Fruit fly (Drosophila melanogaster) whole organism, embryonic: ENCODE data around the gene mRpS10.
A peak's percentile ranks its signal among the peaks of the same experiment; 100 is the strongest.

ENCODE experiments used
- Adf1 ChIP-seq: fragments of 200-800 bp; sonication (Bioruptor generic); IDR thresholded peaks from 2 replicates; pipeline ENCODE4 v1.3.6; 2022; ENCODE audit warnings: missing biosample characterization, missing genetic modification characterization
- Atf6 ChIP-seq: fragments of 200-800 bp; sonication (Bioruptor generic); IDR thresholded peaks from 2 replicates; pipeline ENCODE4 v1.3.6; 2022; ENCODE audit warnings: missing biosample characterization, missing genetic modification characterization
- Awh ChIP-seq: fragments of 200-800 bp; sonication (Bioruptor generic); IDR thresholded peaks from 2 replicates; pipeline ENCODE4, ENCODE4 v1.3.6; 2022; ENCODE audit warnings: missing biosample characterization, missing genetic modification characterization
- BtbVII ChIP-seq: fragments of 200-800 bp; sonication (Bioruptor generic); optimal IDR thresholded peaks from 3 replicates; lab custom pipeline; 2017; ENCODE audit warnings: missing biosample characterization, mild to moderate bottlenecking, missing genetic modification characterization
- CG10462 ChIP-seq: fragments of 200-800 bp; sonication (Bioruptor generic); optimal IDR thresholded peaks from 2 replicates; lab custom pipeline; 2016; ENCODE audit warnings: missing biosample characterization, missing genetic modification characterization
- CG12299 ChIP-seq: fragments of 200-800 bp; sonication (Bioruptor generic); optimal IDR thresholded peaks from 2 replicates; lab custom pipeline; 2018; ENCODE audit warnings: missing biosample characterization, mild to moderate bottlenecking, missing genetic modification characterization
- CG12391 ChIP-seq: fragments of 200-800 bp; sonication (Bioruptor generic); optimal IDR thresholded peaks from 3 replicates; lab custom pipeline; 2018; ENCODE audit warnings: missing biosample characterization, mild to moderate bottlenecking, missing genetic modification characterization, moderate library complexity
- CG12942 ChIP-seq: fragments of 200-800 bp; sonication (Bioruptor generic); optimal IDR thresholded peaks from 3 replicates; lab custom pipeline; 2016; ENCODE audit warnings: missing biosample characterization, missing genetic modification characterization
- CG13424 ChIP-seq: fragments of 200-800 bp; sonication (Bioruptor generic); optimal IDR thresholded peaks from 2 replicates; lab custom pipeline; 2019; ENCODE audit warnings: missing biosample characterization, mild to moderate bottlenecking, missing genetic modification characterization, moderate library complexity
- CG14710 ChIP-seq: fragments of 200-800 bp; sonication (Bioruptor generic); optimal IDR thresholded peaks from 3 replicates; lab custom pipeline; 2019; ENCODE audit warnings: missing biosample characterization, mild to moderate bottlenecking, missing genetic modification characterization, moderate library complexity
- CG14860 ChIP-seq: fragments of 200-800 bp; sonication (Bioruptor generic); IDR thresholded peaks from 3 replicates; pipeline ENCODE4 v1.3.6; 2022; ENCODE audit warnings: missing biosample characterization, missing genetic modification characterization; ENCODE audit not compliant: partially characterized antibody
- CG16779 ChIP-seq: fragments of 200-800 bp; sonication (Bioruptor generic); IDR thresholded peaks from 2 replicates; pipeline ENCODE4 v1.3.6; 2022; ENCODE audit warnings: missing biosample characterization, missing genetic modification characterization
- CG16815 ChIP-seq: fragments of 200-800 bp; sonication (Bioruptor generic); optimal IDR thresholded peaks from 3 replicates; lab custom pipeline; 2017; ENCODE audit warnings: missing biosample characterization, mild to moderate bottlenecking, missing genetic modification characterization
- CG18011 ChIP-seq: fragments of 200-800 bp; sonication (Bioruptor generic); optimal IDR thresholded peaks from 2 replicates; lab custom pipeline; 2017; ENCODE audit warnings: missing biosample characterization, missing genetic modification characterization, mild to moderate bottlenecking, moderate library complexity, missing genotype
- CG18599 ChIP-seq: fragments of 200-800 bp; sonication (Bioruptor generic); optimal IDR thresholded peaks from 3 replicates; lab custom pipeline; 2017; ENCODE audit warnings: missing biosample characterization, missing genetic modification characterization, mild to moderate bottlenecking, moderate library complexity, missing genetic modification reagents
- CG2116 ChIP-seq: fragments of 200-800 bp; sonication (Bioruptor generic); optimal IDR thresholded peaks from 3 replicates; lab custom pipeline; 2018; ENCODE audit warnings: missing biosample characterization, mild to moderate bottlenecking, missing genetic modification characterization
- CG3281 ChIP-seq: fragments of 200-800 bp; sonication (Bioruptor generic); optimal IDR thresholded peaks from 3 replicates; lab custom pipeline; 2017; ENCODE audit warnings: missing biosample characterization, mild to moderate bottlenecking, missing genetic modification characterization
- CG3407 ChIP-seq: fragments of 200-800 bp; sonication (Bioruptor generic); optimal IDR thresholded peaks from 2 replicates; lab custom pipeline; 2018; ENCODE audit warnings: missing biosample characterization, mild to moderate bottlenecking, missing genetic modification characterization
- CG5245 ChIP-seq: fragments of 200-800 bp; sonication (Bioruptor generic); optimal IDR thresholded peaks from 3 replicates; lab custom pipeline; 2016; ENCODE audit warnings: missing biosample characterization, missing genetic modification characterization
- CG6272 ChIP-seq: fragments of 200-800 bp; sonication (Bioruptor generic); IDR thresholded peaks from 2 replicates; pipeline ENCODE4 v1.3.6; 2022; ENCODE audit warnings: missing biosample characterization, missing genetic modification characterization
- CG6654 ChIP-seq: fragments of 200-800 bp; sonication (Bioruptor generic); optimal IDR thresholded peaks from 2 replicates; lab custom pipeline; 2017; ENCODE audit warnings: missing biosample characterization, mild to moderate bottlenecking, missing genetic modification characterization
- CG7745 ChIP-seq: fragments of 200-800 bp; sonication (Bioruptor generic); optimal IDR thresholded peaks from 2 replicates; lab custom pipeline; 2018; ENCODE audit warnings: missing biosample characterization, mild to moderate bottlenecking, missing genetic modification characterization, moderate library complexity
- Dref ChIP-seq: fragments of 200-800 bp; sonication (Bioruptor generic); IDR thresholded peaks from 2 replicates; pipeline ENCODE4 v1.3.6; 2022; ENCODE audit warnings: missing biosample characterization, missing genetic modification characterization
- E2f1 ChIP-seq: fragments of 200-800 bp; sonication (Bioruptor generic); IDR thresholded peaks from 2 replicates; pipeline ENCODE4 v1.3.6; 2022; ENCODE audit warnings: missing biosample characterization, missing genetic modification characterization
- MBD-R2 ChIP-seq: fragments of 200-800 bp; sonication (Bioruptor generic); IDR thresholded peaks from 2 replicates; pipeline ENCODE4 v1.3.6; 2022; ENCODE audit warnings: missing biosample characterization, missing genetic modification characterization
- Med ChIP-seq: fragments of 200-800 bp; sonication (Bioruptor generic); peaks from one replicate; lab custom pipeline; 2016; ENCODE audit warnings: missing biosample characterization, missing genetic modification characterization, mild to moderate bottlenecking, inconsistent platforms, moderate library complexity
- Myb ChIP-seq: fragments of 200-800 bp; sonication (Bioruptor generic); optimal IDR thresholded peaks from 2 replicates; lab custom pipeline; 2016; ENCODE audit warnings: missing biosample characterization, missing genetic modification characterization
- Opbp ChIP-seq: fragments of 200-800 bp; sonication (Bioruptor generic); IDR thresholded peaks from 3 replicates; pipeline ENCODE4 v1.3.6; 2022; ENCODE audit warnings: missing biosample characterization, missing genetic modification characterization; ENCODE audit not compliant: partially characterized antibody
- Optix ChIP-seq: fragments of 200-800 bp; sonication (Bioruptor generic); IDR thresholded peaks from 3 replicates; pipeline ENCODE4 v1.3.6; 2022; ENCODE audit warnings: missing biosample characterization, missing genetic modification characterization
- Poxn ChIP-seq: fragments of 200-800 bp; sonication (Bioruptor generic); IDR thresholded peaks from 2 replicates; pipeline ENCODE4 v1.3.6; 2022; ENCODE audit warnings: missing biosample characterization, missing genetic modification characterization
- Scr ChIP-seq: fragments of 200-800 bp; sonication (Bioruptor generic); IDR thresholded peaks from 2 replicates; pipeline ENCODE4 v1.3.6; 2022; ENCODE audit warnings: missing biosample characterization, missing genetic modification characterization; ENCODE audit not compliant: partially characterized antibody
- Usf ChIP-seq: fragments of 200-800 bp; sonication (Bioruptor generic); optimal IDR thresholded peaks from 2 replicates; lab custom pipeline; 2017; ENCODE audit warnings: missing genotype, missing biosample characterization, missing genetic modification characterization
- aop ChIP-seq: fragments of 200-800 bp; sonication (Bioruptor generic); IDR thresholded peaks from 2 replicates; pipeline ENCODE4 v1.3.6; 2022; ENCODE audit warnings: missing biosample characterization, missing genetic modification characterization
- ap ChIP-seq: fragments of 200-800 bp; sonication (Bioruptor generic); IDR thresholded peaks from 2 replicates; pipeline ENCODE4 v1.3.6; 2022; ENCODE audit warnings: missing biosample characterization, missing genetic modification characterization
- bcd ChIP-seq: fragments of 200-800 bp; sonication (Bioruptor generic); optimal IDR thresholded peaks from 2 replicates; lab custom pipeline; 2017; ENCODE audit warnings: missing biosample characterization, mild to moderate bottlenecking, missing genetic modification characterization
- crp ChIP-seq, 2 experiments: fragments of 200-800 bp; sonication (Bioruptor generic); optimal IDR thresholded peaks; 2 replicates in 1 of 2; 3 replicates in 1 of 2; lab custom pipeline; 2017; ENCODE audit warnings: missing biosample characterization in 2 of 2, missing genetic modification characterization in 2 of 2, mild to moderate bottlenecking in 1 of 2, moderate library complexity in 1 of 2
- eve ChIP-seq, 2 experiments: fragments of >200 bp; optimal IDR thresholded peaks; 2 replicates each; lab custom pipeline; 2017; ENCODE audit warnings: missing biosample characterization in 2 of 2, missing genetic modification characterization in 2 of 2
- fd3F ChIP-seq: fragments of 200-800 bp; sonication (Bioruptor generic); optimal IDR thresholded peaks from 2 replicates; lab custom pipeline; 2018; ENCODE audit warnings: missing biosample characterization, mild to moderate bottlenecking, missing genetic modification characterization, moderate library complexity
- gfzf ChIP-seq: fragments of 200-800 bp; sonication (Bioruptor generic); optimal IDR thresholded peaks from 2 replicates; lab custom pipeline; 2016; ENCODE audit warnings: missing biosample characterization, mild to moderate bottlenecking, missing genetic modification characterization, moderate library complexity
- hb ChIP-seq: fragments of 200-800 bp; sonication (Bioruptor generic); IDR thresholded peaks from 3 replicates; pipeline ENCODE4 v1.3.6; 2022; ENCODE audit warnings: missing biosample characterization, missing genetic modification characterization; ENCODE audit not compliant: partially characterized antibody
- hth ChIP-seq: fragments of >200 bp; optimal IDR thresholded peaks from 2 replicates; lab custom pipeline; 2017; ENCODE audit warnings: inconsistent platforms
- insv ChIP-seq, 2 experiments: fragments of 200-800 bp; sonication (Bioruptor generic); optimal IDR thresholded peaks; 3 replicates each; lab custom pipeline; 2016 to 2018; ENCODE audit warnings: missing biosample characterization in 2 of 2, missing genetic modification characterization in 2 of 2
- maf-S ChIP-seq: fragments of 200-800 bp; sonication (Bioruptor generic); optimal IDR thresholded peaks from 2 replicates; lab custom pipeline; 2016; ENCODE audit warnings: missing biosample characterization, missing genetic modification characterization
- nmo ChIP-seq: fragments of 200-800 bp; sonication (Bioruptor generic); optimal IDR thresholded peaks from 2 replicates; lab custom pipeline; 2018; ENCODE audit warnings: missing biosample characterization, mild to moderate bottlenecking, missing genetic modification characterization, moderate library complexity
- otp ChIP-seq: fragments of 200-800 bp; sonication (Bioruptor generic); IDR thresholded peaks from 3 replicates; pipeline ENCODE4, ENCODE4 v1.3.6; 2022; ENCODE audit warnings: missing biosample characterization, missing genetic modification characterization
- pzg ChIP-seq: fragments of 200-800 bp; sonication (Bioruptor generic); optimal IDR thresholded peaks from 3 replicates; lab custom pipeline; 2018; ENCODE audit warnings: missing biosample characterization, mild to moderate bottlenecking, missing genetic modification characterization, moderate library complexity
- row ChIP-seq: fragments of 200-800 bp; sonication (Bioruptor generic); IDR thresholded peaks from 3 replicates; pipeline ENCODE4 v1.3.6; 2022; ENCODE audit warnings: missing biosample characterization, missing genetic modification characterization
- shn ChIP-seq: fragments of 200-800 bp; sonication (Bioruptor generic); optimal IDR thresholded peaks from 3 replicates; lab custom pipeline; 2016; ENCODE audit warnings: missing biosample characterization, missing genetic modification characterization
- sob ChIP-seq: fragments of 200-800 bp; sonication (Bioruptor generic); IDR thresholded peaks from 2 replicates; pipeline ENCODE4 v1.3.6; 2022; ENCODE audit warnings: missing biosample characterization, missing genetic modification characterization
- trem ChIP-seq: fragments of 200-800 bp; optimal IDR thresholded peaks from 3 replicates; lab custom pipeline; 2019; ENCODE audit warnings: missing biosample characterization, mild to moderate bottlenecking, missing genetic modification characterization, moderate library complexity

The mRpS10 gene

dm6 chr3R:15268426-15268825 lies 39.0 kb downstream of the mRpS10 start, which contains the start of the genes CG14864 and Zip88E (continued):
- TF ChIP-seq row (GFP tag; lab: Robert Waterston, UW) (peak; percentile 19; the same call in 1 of the 3 replicates), CG6272 (no peak), CG18599 (GFP tag; lab: Kevin White, UChicago) (no peak), Atf6 (GFP tag; lab: Robert Waterston, UW) (no peak), trem (tag; lab: Kevin White, UChicago) (peak; percentile 33), aop (GFP tag; lab: Robert Waterston, UW) (no peak), shn (GFP tag; lab: Kevin White, UChicago) (no peak), CG5245 (no peak), CG3407 (GFP tag; lab: Kevin White, UChicago) (no peak), Poxn (GFP tag; lab: Robert Waterston, UW) (no peak), gfzf (GFP tag; lab: Kevin White, UChicago) (peak; percentile 87), otp (GFP tag; lab: Robert Waterston, UW) (no peak), Optix (GFP tag; lab: Robert Waterston, UW) (no peak), Usf (GFP tag; lab: Kevin White, UChicago) (no peak), CG12942 (GFP tag; lab: Kevin White, UChicago) (no peak), Adf1 (no peak), hth (no peak), ap (GFP tag; lab: Robert Waterston, UW) (no peak), CG18011 (GFP tag; lab: Kevin White, UChicago) (no peak), E2f1 (GFP tag; lab: Robert Waterston, UW) (no peak), CG14710 (tag; lab: Kevin White, UChicago) (peak; percentile 23), Opbp (GFP tag; lab: Robert Waterston, UW) (no peak), insv (GFP tag; optimal IDR thresholded peaks at IDR 0.05; lab: Kevin White, UChicago) (no peak), sob (GFP tag; lab: Robert Waterston, UW) (no peak), CG2116 (peak; percentile 71), bcd (GFP tag; lab: Kevin White, UChicago) (no peak), CG14860 (GFP tag; lab: Robert Waterston, UW) (no peak), CG13424 (tag; lab: Kevin White, UChicago) (no peak), BtbVII (GFP tag; lab: Kevin White, UChicago) (no peak), CG12299 (tag; lab: Kevin White, UChicago) (no peak), Dref (GFP tag; lab: Robert Waterston, UW) (peak; percentile 39), pzg (GFP tag; lab: Kevin White, UChicago) (peak; percentile 69), eve (GFP tag; optimal IDR thresholded peaks at IDR 0.05; lab: Kevin White, UChicago) (no peak), CG12391 (tag; lab: Kevin White, UChicago) (no peak), CG7745 (tag; lab: Kevin White, UChicago) (no peak), Med (GFP tag; lab: Kevin White, UChicago) (peak; percentile 15), crp (GFP tag; optimal IDR thresholded peaks at IDR 0.05; lab: Kevin White, UChicago) (peak in 1 of 2 experiments; percentile 8), nmo (no peak), CG3281 (GFP tag; lab: Kevin White, UChicago) (no peak), CG16779 (GFP tag; lab: Robert Waterston, UW) (no peak), Awh (no peak), fd3F (GFP tag; lab: Kevin White, UChicago) (no peak), Scr (GFP tag; lab: Robert Waterston, UW) (0 out of 2 replicates have a peak, but pooled peaks have one; percentile 17), CG6654 (GFP tag; lab: Kevin White, UChicago) (no peak), MBD-R2 (GFP tag; lab: Robert Waterston, UW) (peak; percentile 81), Myb (GFP tag; lab: Kevin White, UChicago) (peak; percentile 95), maf-S (GFP tag; lab: Kevin White, UChicago) (no peak), CG16815 (no peak), hb (GFP tag; lab: Robert Waterston, UW) (0 out of 3 replicates have a peak, but pooled peaks have one; percentile 5), CG10462 (GFP tag; lab: Kevin White, UChicago) (no peak)
- TF ChIP-seq, all 482 proteins: peak for 34
